Worm (Caenorhabditis elegans): ENCODE results near the gene sfxn-5.

sfxn-5 gene

DNA sequence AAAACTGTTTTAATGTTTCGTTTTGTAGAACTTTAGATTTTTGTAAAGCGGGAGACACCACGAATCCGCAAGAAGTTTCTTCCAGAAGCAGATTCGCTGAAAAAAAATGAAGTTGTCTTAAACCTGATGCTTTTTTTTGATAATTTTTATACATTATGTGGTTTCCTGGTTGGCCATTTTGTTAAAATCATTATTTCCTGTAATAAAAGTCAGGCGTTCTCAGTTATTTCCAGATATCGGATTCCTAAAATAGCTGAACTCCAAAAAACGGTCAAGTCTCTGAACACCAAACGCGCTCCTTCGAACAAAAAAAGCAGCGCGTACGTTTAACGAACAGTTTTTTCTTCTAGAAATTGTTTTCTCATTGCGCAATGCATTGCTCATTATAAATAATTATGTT, 32.5 kb upstream of the sfxn-5 start (continued):
- peak; percentile 37 for TF ChIP-seq pax-3 (tag; optimal IDR thresholded peaks at IDR 0.05)
- no peak for TF ChIP-seq elt-3 (tag; optimal IDR thresholded peaks at IDR 0.05)
- no peak for TF ChIP-seq mab-9 (GFP tag; IDR thresholded peaks at IDR 0.05)
- TF ChIP-seq F16B12.6 (tag; optimal IDR thresholded peaks at IDR 0.05) = peak; percentile 24
- no peak for TF ChIP-seq unc-62 (GFP tag; optimal IDR thresholded peaks at IDR 0.05)
- TF ChIP-seq ceh-90 (tag; optimal IDR thresholded peaks at IDR 0.05) = no peak
- peak; percentile 65 to 73 for TF ChIP-seq efl-1 (optimal IDR thresholded peaks at IDR 0.05)
- TF ChIP-seq efl-1 (GFP tag; optimal IDR thresholded peaks at IDR 0.05 in 1 of 2) = peak; percentile 65 to 97
- no peak for TF ChIP-seq sptf-1 (tag; optimal IDR thresholded peaks at IDR 0.05)
- no peak for TF ChIP-seq hlh-4 (tag; optimal IDR thresholded peaks at IDR 0.05)
- TF ChIP-seq ama-1 (optimal IDR thresholded peaks at IDR 0.05) = no peak
- peak; percentile 54 for TF ChIP-seq lir-3 (tag; optimal IDR thresholded peaks at IDR 0.05; ENCODE audit: poor library complexity)
- no peak for TF ChIP-seq elt-2 (tag; optimal IDR thresholded peaks at IDR 0.05)
- no peak for TF ChIP-seq tbx-2 (tag; optimal IDR thresholded peaks at IDR 0.05)
- TF ChIP-seq nhr-71 (tag; optimal IDR thresholded peaks at IDR 0.05) = peak; percentile 54
- TF ChIP-seq snpc-4 (tag; optimal IDR thresholded peaks at IDR 0.05) = no peak
- TF ChIP-seq ceh-88 (GFP tag; IDR thresholded peaks at IDR 0.05) = no peak
- no peak for TF ChIP-seq mdl-1 (tag; optimal IDR thresholded peaks at IDR 0.05)
- TF ChIP-seq lsy-2 (tag; optimal IDR thresholded peaks at IDR 0.05) = peak; percentile 15 to 88
- no peak for TF ChIP-seq lin-39 (tag; optimal IDR thresholded peaks at IDR 0.05)
- TF ChIP-seq aha-1 (tag; optimal IDR thresholded peaks at IDR 0.05) = no peak
- no peak for TF ChIP-seq pag-3 (tag; optimal IDR thresholded peaks at IDR 0.05; ENCODE audit: borderline replicate concordance, insufficient read depth)
- peak; percentile 55 for TF ChIP-seq fkh-8 (tag; optimal IDR thresholded peaks at IDR 0.05)
- TF ChIP-seq C34B4.2 (tag; optimal IDR thresholded peaks at IDR 0.05) = no peak
- TF ChIP-seq nhr-85 (tag) = peak; percentile 68
- TF ChIP-seq ztf-11 (tag; optimal IDR thresholded peaks at IDR 0.05) = no peak
- no peak for TF ChIP-seq ceh-63 (GFP tag; optimal IDR thresholded peaks at IDR 0.05)
- TF ChIP-seq nhr-11 (tag; optimal IDR thresholded peaks at IDR 0.05) = no peak
- TF ChIP-seq grh-1 (GFP tag; IDR thresholded peaks at IDR 0.05) = no peak
- peak; percentile 46 for TF ChIP-seq lin-14 (GFP tag; optimal IDR thresholded peaks at IDR 0.05)
- peak; percentile 7 for TF ChIP-seq dsc-1 (tag; optimal IDR thresholded peaks at IDR 0.05)
- TF ChIP-seq mef-2 (tag; optimal IDR thresholded peaks at IDR 0.05) = no peak
- TF ChIP-seq C16A3.4 (tag; optimal IDR thresholded peaks at IDR 0.05) = no peak
- TF ChIP-seq ztf-4 (tag; optimal IDR thresholded peaks at IDR 0.05) = no peak
- TF ChIP-seq fos-1 (tag; optimal IDR thresholded peaks at IDR 0.05) = no peak
- TF ChIP-seq nhr-20 (tag; optimal IDR thresholded peaks at IDR 0.05) = peak; percentile 24
- no peak for TF ChIP-seq nhr-90 (tag; optimal IDR thresholded peaks at IDR 0.05; ENCODE audit: poor library complexity)
- no peak for TF ChIP-seq pqm-1 (tag; optimal IDR thresholded peaks at IDR 0.05)
- TF ChIP-seq egl-27 (tag; optimal IDR thresholded peaks at IDR 0.05) = no peak
- no peak for TF ChIP-seq hlh-17 (GFP tag; optimal IDR thresholded peaks at IDR 0.05; ENCODE audit: borderline replicate concordance)
- TF ChIP-seq swsn-7 (tag; optimal IDR thresholded peaks at IDR 0.05) = no peak
- no peak for TF ChIP-seq hpl-2 (GFP tag; optimal IDR thresholded peaks at IDR 0.05)
- peak; percentile 1 for TF ChIP-seq xbp-1 (tag; optimal IDR thresholded peaks at IDR 0.05)
- TF ChIP-seq tlp-1 (tag; optimal IDR thresholded peaks at IDR 0.05) = no peak
- no peak for TF ChIP-seq ceh-82 (tag; optimal IDR thresholded peaks at IDR 0.05)
- TF ChIP-seq mep-1 (tag; optimal IDR thresholded peaks at IDR 0.05) = no peak
- TF ChIP-seq nhr-84 (tag; optimal IDR thresholded peaks at IDR 0.05) = no peak
- no peak for TF ChIP-seq unc-130 (tag; optimal IDR thresholded peaks at IDR 0.05)
- TF ChIP-seq zag-1 (tag; optimal IDR thresholded peaks at IDR 0.05) = no peak
- no peak for TF ChIP-seq nhr-28 (tag; optimal IDR thresholded peaks at IDR 0.05)
- no peak for TF ChIP-seq blmp-1 (tag; optimal IDR thresholded peaks at IDR 0.05)
- TF ChIP-seq egl-13 (tag; optimal IDR thresholded peaks at IDR 0.05) = no peak
- no peak for TF ChIP-seq C04F5.9 (tag; optimal IDR thresholded peaks at IDR 0.05)
- no peak for TF ChIP-seq zip-4 (GFP tag; optimal IDR thresholded peaks at IDR 0.05)
- no peak for TF ChIP-seq nhr-19 (GFP tag; conservative IDR thresholded peaks at IDR 0.05)

Measured in whole organism, L1 larva.